Worm (Caenorhabditis elegans): ENCODE measurements around the gene C26F1.1.

Gene C26F1.1

ce11 chrV:7820270-7820669, 35.1 kb downstream of the C26F1.1 start, which contains the start of gene lbp-4:
Gene lbp-4, plus strand, starts transcription at chrV:7820578.
- peak; percentile 43 for TF ChIP-seq nhr-237 (tag; optimal IDR thresholded peaks at IDR 0.05)
- TF ChIP-seq tbx-8 (GFP tag; optimal IDR thresholded peaks at IDR 0.05) = no peak
- no peak for TF ChIP-seq lin-13 (tag; optimal IDR thresholded peaks at IDR 0.05)
- no peak for TF ChIP-seq cnd-1 (tag; optimal IDR thresholded peaks at IDR 0.05)
- peak; percentile 32 for TF ChIP-seq mep-1 (tag; optimal IDR thresholded peaks at IDR 0.05)
- TF ChIP-seq blmp-1 (tag; optimal IDR thresholded peaks at IDR 0.05) = no peak
- TF ChIP-seq zip-8 (tag; optimal IDR thresholded peaks at IDR 0.05) = no peak
- TF ChIP-seq ceh-43 (GFP tag; optimal IDR thresholded peaks at IDR 0.05) = peak; percentile 61
- no peak for TF ChIP-seq nhr-28 (tag; optimal IDR thresholded peaks at IDR 0.05)
- TF ChIP-seq ces-1 (GFP tag; optimal IDR thresholded peaks at IDR 0.05) = peak; percentile 80
- no peak for TF ChIP-seq mab-5 (tag; optimal IDR thresholded peaks at IDR 0.05)
- no peak for TF ChIP-seq ztf-11 (tag; optimal IDR thresholded peaks at IDR 0.05)
- TF ChIP-seq ceh-39 (tag; optimal IDR thresholded peaks at IDR 0.05) = no peak
- no peak for TF ChIP-seq snpc-4 (tag; optimal IDR thresholded peaks at IDR 0.05)
- no peak for TF ChIP-seq hlh-1 (tag; optimal IDR thresholded peaks at IDR 0.05)
- no peak for TF ChIP-seq elt-3 (tag; optimal IDR thresholded peaks at IDR 0.05)
- TF ChIP-seq unc-62 (GFP tag; optimal IDR thresholded peaks at IDR 0.05) = no peak
- no peak for TF ChIP-seq sptf-1 (tag; optimal IDR thresholded peaks at IDR 0.05)
- TF ChIP-seq lin-32 (GFP tag; optimal IDR thresholded peaks at IDR 0.05) = no peak
- no peak for TF ChIP-seq nhr-2 (tag; optimal IDR thresholded peaks at IDR 0.05)
- peak; percentile 20 for TF ChIP-seq lsy-2 (tag; optimal IDR thresholded peaks at IDR 0.05)
- TF ChIP-seq M03D4.4 (tag; optimal IDR thresholded peaks at IDR 0.05) = no peak
- no peak for TF ChIP-seq pha-4 (tag; optimal IDR thresholded peaks at IDR 0.05)
- TF ChIP-seq unc-120 (tag; optimal IDR thresholded peaks at IDR 0.05; ENCODE audit: poor library complexity, severe bottlenecking) = no peak
- no peak for TF ChIP-seq nhr-76 (tag; optimal IDR thresholded peaks at IDR 0.05)
- TF ChIP-seq flh-1 (GFP tag; optimal IDR thresholded peaks at IDR 0.05) = no peak
- TF ChIP-seq sem-2 (GFP tag; optimal IDR thresholded peaks at IDR 0.05) = no peak
- no peak for TF ChIP-seq drap-1 (GFP tag; optimal IDR thresholded peaks at IDR 0.05)
- no peak for TF ChIP-seq elt-1 (tag; optimal IDR thresholded peaks at IDR 0.05; ENCODE audit: borderline replicate concordance, insufficient read depth)
- TF ChIP-seq mls-2 (tag; optimal IDR thresholded peaks at IDR 0.05) = no peak
- no peak for TF ChIP-seq unc-39 (tag; optimal IDR thresholded peaks at IDR 0.05)
- no peak for TF ChIP-seq ceh-83 (GFP tag; optimal IDR thresholded peaks at IDR 0.05)
- no peak for TF ChIP-seq bed-3 (GFP tag; optimal IDR thresholded peaks at IDR 0.05)
- no peak for TF ChIP-seq nhr-12 (tag; optimal IDR thresholded peaks at IDR 0.05)

- TF ChIP-seq M03D4.4 (tag; optimal IDR thresholded peaks at IDR 0.05) (peak; percentile 45), mab-5 (tag; optimal IDR thresholded peaks at IDR 0.05) (peak; percentile 68), hlh-1 (tag; optimal IDR thresholded peaks at IDR 0.05) (peak; percentile 99), unc-120 (tag; optimal IDR thresholded peaks at IDR 0.05; ENCODE audit: poor library complexity, severe bottlenecking) (peak; percentile 92), unc-62 (GFP tag; optimal IDR thresholded peaks at IDR 0.05) (peak; percentile 99), lsy-2 (tag; optimal IDR thresholded peaks at IDR 0.05) (no peak), elt-3 (tag; optimal IDR thresholded peaks at IDR 0.05) (no peak)
Observed at ce11 chrV:7822655-7823054, 37.4 kb downstream of the C26F1.1 start.

- TF ChIP-seq hlh-1 (tag; optimal IDR thresholded peaks at IDR 0.05) = peak; percentile 47
- peak; percentile 29 for TF ChIP-seq unc-62 (GFP tag; optimal IDR thresholded peaks at IDR 0.05)
- no peak for TF ChIP-seq mls-2 (tag; optimal IDR thresholded peaks at IDR 0.05)
- no peak for TF ChIP-seq flh-1 (GFP tag; optimal IDR thresholded peaks at IDR 0.05)
Observed at ce11 chrV:7824138-7824537, 38.9 kb downstream of the C26F1.1 start.

ce11 chrV:7825836-7826235, 40.6 kb downstream of the C26F1.1 start:
- no peak for TF ChIP-seq lsy-2 (tag; optimal IDR thresholded peaks at IDR 0.05)
- peak; percentile 73 for TF ChIP-seq unc-62 (GFP tag; optimal IDR thresholded peaks at IDR 0.05)
- no peak for TF ChIP-seq snpc-4 (tag; optimal IDR thresholded peaks at IDR 0.05)

ce11 chrV:7826362-7826761, 41.1 kb downstream of the C26F1.1 start:
- TF ChIP-seq nhr-12 (tag; optimal IDR thresholded peaks at IDR 0.05) (no peak), nhr-2 (tag; optimal IDR thresholded peaks at IDR 0.05) (no peak), M03D4.4 (tag; optimal IDR thresholded peaks at IDR 0.05) (no peak), mep-1 (tag; optimal IDR thresholded peaks at IDR 0.05) (no peak), unc-62 (GFP tag; optimal IDR thresholded peaks at IDR 0.05) (peak; percentile 37), mls-2 (tag; optimal IDR thresholded peaks at IDR 0.05) (no peak), cnd-1 (tag; optimal IDR thresholded peaks at IDR 0.05) (no peak), zip-8 (tag; optimal IDR thresholded peaks at IDR 0.05) (no peak), hlh-1 (tag; optimal IDR thresholded peaks at IDR 0.05) (peak; percentile 68), nhr-237 (tag; optimal IDR thresholded peaks at IDR 0.05) (no peak)
